Worm (Caenorhabditis elegans) whole organism, L4 larva: Measurements from ENCODE around the gene znf-782.

Source experiments
- F26F4.8 ChIP-seq: fragments of 200-800 bp; sonication (Bioruptor generic); conservative IDR thresholded peaks from 2 replicates; pipeline ENCODE4 v1.3.6; 2022; ENCODE audit warnings: missing genetic modification characterization, missing compliant biosample characterization
- F44E2.7 ChIP-seq: fragments of 200-800 bp; sonication (Bioruptor generic); IDR thresholded peaks from 2 replicates; pipeline ENCODE4 v2.1.2; 2022; ENCODE audit warnings: missing genetic modification characterization, missing compliant biosample characterization
- F49E8.2 ChIP-seq: sonication (generic microtip); optimal IDR thresholded peaks from 2 replicates; lab custom pipeline; 2016; ENCODE audit warnings: missing compliant biosample characterization, mild to moderate bottlenecking, missing genetic modification characterization, borderline replicate concordance
- T20F7.1 ChIP-seq: fragments of 200-800 bp; sonication (Bioruptor generic); optimal IDR thresholded peaks from 2 replicates; lab custom pipeline; 2018; ENCODE audit warnings: mild to moderate bottlenecking, missing genetic modification characterization, missing compliant biosample characterization
- T26A8.4 ChIP-seq: fragments of 200-800 bp; sonication (Bioruptor generic); IDR thresholded peaks from 2 replicates; pipeline ENCODE4 v1.3.6; 2022; ENCODE audit warnings: missing genetic modification characterization, missing compliant biosample characterization
- Y105C5A.15 ChIP-seq: fragments of 200-800 bp; sonication (Bioruptor generic); IDR thresholded peaks from 2 replicates; pipeline ENCODE4 v1.3.6; 2022; ENCODE audit warnings: missing genetic modification characterization, missing compliant biosample characterization
- Y5F2A.4 ChIP-seq: fragments of 200-800 bp; sonication (Bioruptor generic); optimal IDR thresholded peaks from 2 replicates; lab custom pipeline; 2018; ENCODE audit warnings: mild to moderate bottlenecking, missing genetic modification characterization, missing compliant biosample characterization
- ZK546.5 ChIP-seq, 2 experiments: sonication (generic microtip); optimal IDR thresholded peaks; 2 replicates each; lab custom pipeline; 2017; ENCODE audit warnings: missing biosample characterization in 2 of 2, missing genetic modification characterization in 2 of 2
- ama-1 ChIP-seq: fragments of 150-350 bp; optimal IDR thresholded peaks from 2 replicates; lab custom pipeline; 2014; ENCODE audit warnings: inconsistent platforms, mixed read lengths
- attf-4 ChIP-seq: sonication (generic microtip); optimal IDR thresholded peaks from 3 replicates; lab custom pipeline; 2017; ENCODE audit warnings: missing biosample characterization, missing genetic modification characterization
- ceh-20 ChIP-seq: fragments of 200-800 bp; sonication (Bioruptor generic); IDR thresholded peaks from 2 replicates; pipeline ENCODE4 v1.3.6; 2022; ENCODE audit warnings: missing genetic modification reagents, missing genetic modification characterization, missing compliant biosample characterization
- ceh-62 ChIP-seq: sonication (generic microtip); optimal IDR thresholded peaks from 2 replicates; lab custom pipeline; 2017; ENCODE audit warnings: missing biosample characterization, missing genetic modification characterization
- cey-2 ChIP-seq: sonication (generic microtip); optimal IDR thresholded peaks from 3 replicates; lab custom pipeline; 2017; ENCODE audit warnings: missing genetic modification characterization, mild to moderate bottlenecking, missing compliant biosample characterization, antibody characterized with exemption, borderline replicate concordance; ENCODE audit not compliant: insufficient read depth
- dmd-6 ChIP-seq: fragments of 200-800 bp; sonication (Bioruptor generic); IDR thresholded peaks from 2 replicates; pipeline ENCODE4 v1.3.6; 2022; ENCODE audit warnings: missing genetic modification reagents, missing genetic modification characterization, missing compliant biosample characterization
- dmd-8 ChIP-seq: fragments of 200-800 bp; sonication (Bioruptor generic); IDR thresholded peaks from 2 replicates; pipeline ENCODE4 v1.3.6; 2022; ENCODE audit warnings: missing genetic modification characterization, missing compliant biosample characterization
- dmd-9 ChIP-seq: fragments of 200-800 bp; sonication (Bioruptor generic); IDR thresholded peaks from 2 replicates; pipeline ENCODE4 v1.3.6; 2022; ENCODE audit warnings: missing genetic modification reagents, missing genetic modification characterization, missing compliant biosample characterization
- duxl-1 ChIP-seq: sonication (generic microtip); optimal IDR thresholded peaks from 2 replicates; lab custom pipeline; 2016; ENCODE audit warnings: mild to moderate bottlenecking, missing genetic modification characterization, moderate library complexity, missing compliant biosample characterization; ENCODE audit not compliant: poor library complexity
- egl-27 ChIP-seq: sonication (generic microtip); optimal IDR thresholded peaks from 3 replicates; lab custom pipeline; 2017; ENCODE audit warnings: missing biosample characterization, missing genetic modification reagents, missing genetic modification characterization
- fkh-10 ChIP-seq: fragments of 150-350 bp; optimal IDR thresholded peaks from 2 replicates; lab custom pipeline; 2014; ENCODE audit warnings: missing biosample characterization, missing genetic modification reagents, missing genetic modification characterization
- gei-8 ChIP-seq: fragments of 200-800 bp; sonication (Bioruptor generic); optimal IDR thresholded peaks from 2 replicates; lab custom pipeline; 2018; ENCODE audit warnings: mild to moderate bottlenecking, missing genetic modification characterization, missing compliant biosample characterization
- hif-1 ChIP-seq, 2 experiments: sonication (generic microtip); optimal IDR thresholded peaks; 2 replicates each; lab custom pipeline; 2016 to 2017; ENCODE audit warnings: missing compliant biosample characterization in 2 of 2, missing genetic modification characterization in 2 of 2, missing genetic modification reagents in 2 of 2, missing genotype in 2 of 2, mild to moderate bottlenecking in 1 of 2
- hlh-11 ChIP-seq: fragments of 200-800 bp; sonication (Bioruptor generic); optimal IDR thresholded peaks from 2 replicates; lab custom pipeline; 2018; ENCODE audit warnings: mild to moderate bottlenecking, missing genetic modification characterization, missing compliant biosample characterization
- hlh-30 ChIP-seq: sonication (generic microtip); optimal IDR thresholded peaks from 2 replicates; lab custom pipeline; 2017; ENCODE audit warnings: antibody characterized with exemption, mild to moderate bottlenecking, missing genetic modification characterization, missing compliant biosample characterization; ENCODE audit not compliant: insufficient read depth
- hmg-1.1 ChIP-seq: fragments of 200-800 bp; sonication (Bioruptor generic); IDR thresholded peaks from 2 replicates; pipeline ENCODE4 v1.3.6; 2022; ENCODE audit warnings: missing genetic modification reagents, missing genetic modification characterization, missing compliant biosample characterization
- lin-13 ChIP-seq: fragments of 150-350 bp; optimal IDR thresholded peaks from 2 replicates; lab custom pipeline; 2014; ENCODE audit warnings: missing biosample characterization, missing genetic modification reagents, missing genetic modification characterization
- lin-38 ChIP-seq: fragments of 200-800 bp; sonication (Bioruptor generic); IDR thresholded peaks from 2 replicates; pipeline ENCODE4 v1.3.6; 2022; ENCODE audit warnings: missing genetic modification reagents, missing genetic modification characterization, missing compliant biosample characterization
- lin-39 ChIP-seq: fragments of 150-350 bp; optimal IDR thresholded peaks from 2 replicates; lab custom pipeline; 2014; ENCODE audit warnings: missing biosample characterization, missing genetic modification reagents, missing genetic modification characterization
- lsy-2 ChIP-seq, 2 experiments: fragments of 150-350 bp in 1 of 2; sonication (generic microtip) in 1 of 2; optimal IDR thresholded peaks; 2 replicates each; lab custom pipeline; 2014 to 2017; ENCODE audit warnings: missing biosample characterization in 2 of 2, missing genetic modification characterization in 2 of 2
- madf-5 ChIP-seq, 2 experiments: fragments of 200-800 bp; sonication (Bioruptor generic); IDR thresholded peaks; 2 replicates each; pipeline ENCODE4 v1.3.6; 2022; ENCODE audit warnings: missing compliant biosample characterization in 2 of 2, missing genetic modification characterization in 2 of 2
- madf-9 ChIP-seq: fragments of 200-800 bp; sonication (Bioruptor generic); conservative IDR thresholded peaks from 2 replicates; pipeline ENCODE4 v1.3.6; 2022; ENCODE audit warnings: missing genetic modification reagents, missing genetic modification characterization, missing compliant biosample characterization
- mdl-1 ChIP-seq, 2 experiments: fragments of 150-350 bp in 1 of 2; sonication (generic microtip) in 1 of 2; optimal IDR thresholded peaks; 2 replicates each; lab custom pipeline; 2014 to 2017; ENCODE audit warnings: missing biosample characterization in 2 of 2, missing genetic modification characterization in 2 of 2
- mdt-29 ChIP-seq: fragments of 200-800 bp; sonication (Bioruptor generic); IDR thresholded peaks from 2 replicates; pipeline ENCODE4 v1.3.6; 2022; ENCODE audit warnings: missing genetic modification reagents, missing genetic modification characterization, missing compliant biosample characterization
- nhr-10 ChIP-seq: fragments of 150-350 bp; optimal IDR thresholded peaks from 2 replicates; lab custom pipeline; 2014; ENCODE audit warnings: missing biosample characterization, missing genetic modification characterization
- nhr-102 ChIP-seq: sonication (generic microtip); optimal IDR thresholded peaks from 2 replicates; lab custom pipeline; 2016; ENCODE audit warnings: mild to moderate bottlenecking, missing genetic modification characterization, moderate library complexity, missing compliant biosample characterization
- nhr-11 ChIP-seq: fragments of 150-350 bp; optimal IDR thresholded peaks from 2 replicates; lab custom pipeline; 2014; ENCODE audit warnings: missing biosample characterization, missing genetic modification characterization
- nhr-237 ChIP-seq: sonication (generic microtip); optimal IDR thresholded peaks from 2 replicates; lab custom pipeline; 2017; ENCODE audit warnings: missing biosample characterization, missing genetic modification characterization
- nhr-28 ChIP-seq: fragments of 150-350 bp; optimal IDR thresholded peaks from 2 replicates; lab custom pipeline; 2014; ENCODE audit warnings: missing biosample characterization, missing genetic modification characterization
- nhr-48 ChIP-seq: sonication (generic microtip); optimal IDR thresholded peaks from 2 replicates; lab custom pipeline; 2016; ENCODE audit warnings: mild to moderate bottlenecking, missing genetic modification characterization, missing compliant biosample characterization
- nhr-6 ChIP-seq: fragments of 150-350 bp; optimal IDR thresholded peaks from 2 replicates; lab custom pipeline; 2014; ENCODE audit warnings: missing biosample characterization, missing genetic modification characterization
- pha-4 ChIP-seq, 2 experiments: fragments of 150-350 bp in 1 of 2; fragments of 200-800 bp in 1 of 2; sonication (Bioruptor generic) in 1 of 2; IDR thresholded peaks in 1 of 2; optimal IDR thresholded peaks in 1 of 2; 2 replicates each; pipeline versions ENCODE4 v1.3.6 to Lab custom; 2014 to 2022; ENCODE audit warnings: missing genetic modification characterization in 2 of 2, missing genetic modification reagents in 2 of 2, missing biosample characterization in 1 of 2, missing compliant biosample characterization in 1 of 2
- pqm-1 ChIP-seq: sonication (generic microtip); optimal IDR thresholded peaks from 2 replicates; lab custom pipeline; 2017; ENCODE audit warnings: missing biosample characterization, missing genetic modification characterization
- sdz-12 ChIP-seq: fragments of 200-800 bp; sonication (Bioruptor generic); optimal IDR thresholded peaks from 2 replicates; lab custom pipeline; 2018; ENCODE audit warnings: mild to moderate bottlenecking, missing genetic modification characterization, missing compliant biosample characterization
- snpc-4 ChIP-seq: fragments of 150-350 bp; optimal IDR thresholded peaks from 2 replicates; lab custom pipeline; 2014; ENCODE audit warnings: missing biosample characterization, missing genetic modification characterization
- spr-3 ChIP-seq: fragments of 200-800 bp; sonication (Bioruptor generic); optimal IDR thresholded peaks from 2 replicates; lab custom pipeline; 2018; ENCODE audit warnings: mild to moderate bottlenecking, missing genetic modification characterization, missing compliant biosample characterization
- unc-39 ChIP-seq: sonication (generic microtip); optimal IDR thresholded peaks from 2 replicates; lab custom pipeline; 2017; ENCODE audit warnings: missing biosample characterization, missing genetic modification characterization
- unc-62 ChIP-seq, 3 experiments: fragments of 150-350 bp in 1 of 3; sonication (generic microtip); optimal IDR thresholded peaks in 2 of 3; peaks in 1 of 3; 1 replicate in 1 of 3; 2 replicates in 2 of 3; lab custom pipeline; 2014 to 2017; ENCODE audit warnings: missing biosample characterization in 3 of 3, missing genetic modification characterization in 3 of 3, missing genetic modification reagents in 3 of 3, missing genotype in 1 of 3
- zfp-2 ChIP-seq: sonication (generic microtip); optimal IDR thresholded peaks from 2 replicates; lab custom pipeline; 2016; ENCODE audit warnings: mild to moderate bottlenecking, missing genetic modification characterization, missing compliant biosample characterization
- zfp-3 ChIP-seq: fragments of 200-800 bp; sonication (Bioruptor generic); conservative IDR thresholded peaks from 2 replicates; pipeline ENCODE4 v1.3.6; 2022; ENCODE audit warnings: missing genetic modification reagents, missing genetic modification characterization, missing compliant biosample characterization
- zip-2 ChIP-seq: fragments of 150-350 bp; optimal IDR thresholded peaks from 2 replicates; lab custom pipeline; 2014; ENCODE audit warnings: missing biosample characterization, missing genetic modification characterization
- ztf-11 ChIP-seq: fragments of 150-350 bp; optimal IDR thresholded peaks from 2 replicates; lab custom pipeline; 2014; ENCODE audit warnings: missing biosample characterization, missing genetic modification characterization

Gene znf-782

ce11 chrIV:1012447-1012846 is 54.9 kb downstream of the znf-782 start, which contains the start of gene rbm-39 (continued):
- TF ChIP-seq hlh-11 (tag; lab: Kevin White, UChicago) (peak; percentile 77), T26A8.4 (GFP tag; lab: Robert Waterston, UW) (peak; percentile 63), nhr-10 (tag; lab: Kevin White, UChicago) (no peak), hif-1 (tag; optimal IDR thresholded peaks at IDR 0.05; lab: Kevin White, UChicago) (peak in 1 of 2 experiments; percentile 95), snpc-4 (no peak), F49E8.2 (tag; lab: Kevin White, UChicago) (peak; percentile 4), duxl-1 (no peak), ama-1 (lab: Kevin White, UChicago) (peak; percentile 90), zfp-2 (tag; lab: Kevin White, UChicago) (no peak), pha-4 (GFP tag; IDR thresholded peaks at IDR 0.05; lab: Robert Waterston, UW) (peak; percentile 17; the same call in 1 of the 2 replicates), pha-4 (tag; optimal IDR thresholded peaks at IDR 0.05; lab: Kevin White, UChicago) (no peak), dmd-8 (GFP tag; lab: Robert Waterston, UW) (no peak), nhr-237 (no peak), gei-8 (GFP tag; lab: Kevin White, UChicago) (no peak), lin-13 (GFP tag; lab: Kevin White, UChicago) (peak; percentile 81), mdl-1 (tag; optimal IDR thresholded peaks at IDR 0.05; lab: Kevin White, UChicago) (peak in 1 of 2 experiments; percentile 76), lsy-2 (tag; optimal IDR thresholded peaks at IDR 0.05; lab: Kevin White, UChicago) (peak; percentile 58 to 91), zfp-3 (peak; percentile 76; the same call in 1 of the 2 replicates), madf-5 (GFP tag; IDR thresholded peaks at IDR 0.05; lab: Robert Waterston, UW) (no peak), dmd-6 (GFP tag; lab: Robert Waterston, UW) (peak; percentile 42), mdt-29 (GFP tag; lab: Robert Waterston, UW) (no peak), attf-4 (tag; lab: Kevin White, UChicago) (no peak), madf-9 (GFP tag; lab: Robert Waterston, UW) (no peak), unc-39 (no peak), egl-27 (tag; lab: Kevin White, UChicago) (no peak), ceh-62 (tag; lab: Kevin White, UChicago) (no peak), ceh-20 (GFP tag; lab: Robert Waterston, UW) (0 out of 2 replicates have a peak, but pooled peaks have one; percentile 20), T20F7.1 (GFP tag; lab: Kevin White, UChicago) (no peak), sdz-12 (GFP tag; lab: Kevin White, UChicago) (no peak), fkh-10 (GFP tag; lab: Kevin White, UChicago) (no peak), lin-39 (tag; lab: Kevin White, UChicago) (no peak), ztf-11 (tag; lab: Kevin White, UChicago) (no peak), nhr-102 (peak; percentile 53), F26F4.8 (GFP tag; lab: Robert Waterston, UW) (no peak), nhr-11 (tag; lab: Kevin White, UChicago) (peak; percentile 55), nhr-6 (peak; percentile 77), spr-3 (peak; percentile 68), Y105C5A.15 (GFP tag; lab: Robert Waterston, UW) (0 out of 2 replicates have a peak, but pooled peaks have one; percentile 39), Y5F2A.4 (no peak), pqm-1 (tag; lab: Kevin White, UChicago) (no peak), cey-2 (tag; lab: Kevin White, UChicago) (no peak), zip-2 (tag; lab: Kevin White, UChicago) (no peak), hmg-1.1 (GFP tag; lab: Robert Waterston, UW) (peak; percentile 76), unc-62 (GFP tag; optimal IDR thresholded peaks at IDR 0.05 in 1 of 2; lab: Kevin White, UChicago) (peak in 1 of 2 experiments; percentile 32), unc-62 (tag; optimal IDR thresholded peaks at IDR 0.05; lab: Kevin White, UChicago) (no peak), hlh-30 (peak; percentile 90), lin-38 (peak; percentile 85), ZK546.5 (tag; optimal IDR thresholded peaks at IDR 0.05; lab: Kevin White, UChicago) (peak in 1 of 2 experiments; percentile 21), nhr-48 (tag; lab: Kevin White, UChicago) (no peak), dmd-9 (GFP tag; lab: Robert Waterston, UW) (no peak), F44E2.7 (GFP tag; lab: Robert Waterston, UW) (no peak), nhr-28 (tag; lab: Kevin White, UChicago) (peak; percentile 36)
